Worm (Caenorhabditis elegans): ENCODE measurements around the gene iars-1.
A peak's percentile ranks its signal among the peaks of the same experiment; 100 is the strongest.

The iars-1 gene

ce11 chrIV:10396827-10397226, 28.4 kb downstream of the iars-1 start:
- TF ChIP-seq lin-13 (GFP tag; optimal IDR thresholded peaks at IDR 0.05), result no peak
- TF ChIP-seq nhr-71 (tag; optimal IDR thresholded peaks at IDR 0.05), result peak; percentile 24
- TF ChIP-seq lin-14 (GFP tag; optimal IDR thresholded peaks at IDR 0.05), result peak; percentile 77
- no peak for TF ChIP-seq elt-3 (tag; optimal IDR thresholded peaks at IDR 0.05)
- peak; percentile 44 for TF ChIP-seq fkh-8 (tag; optimal IDR thresholded peaks at IDR 0.05)
- no peak for TF ChIP-seq nhr-90 (tag; optimal IDR thresholded peaks at IDR 0.05; ENCODE audit: poor library complexity)
- no peak for TF ChIP-seq nhr-84 (tag; optimal IDR thresholded peaks at IDR 0.05)
- TF ChIP-seq unc-98 (GFP tag; IDR thresholded peaks at IDR 0.05), result no peak
- no peak for TF ChIP-seq pax-3 (tag; optimal IDR thresholded peaks at IDR 0.05)
- TF ChIP-seq dsc-1 (tag; optimal IDR thresholded peaks at IDR 0.05), result peak; percentile 54
- peak; percentile 3 for TF ChIP-seq tbx-2 (tag; optimal IDR thresholded peaks at IDR 0.05)
- peak; percentile 63 for TF ChIP-seq fkh-10 (GFP tag; optimal IDR thresholded peaks at IDR 0.05)
- TF ChIP-seq blmp-1 (tag; optimal IDR thresholded peaks at IDR 0.05), result no peak
- TF ChIP-seq nhr-47 (tag; optimal IDR thresholded peaks at IDR 0.05), result peak; percentile 14

ce11 chrIV:10398244-10398643, 29.8 kb downstream of the iars-1 start:
- no peak for TF ChIP-seq dsc-1 (tag; optimal IDR thresholded peaks at IDR 0.05)
- TF ChIP-seq fkh-10 (GFP tag; optimal IDR thresholded peaks at IDR 0.05), result peak; percentile 12
- peak; percentile 12 for TF ChIP-seq ceh-63 (GFP tag; optimal IDR thresholded peaks at IDR 0.05)
- TF ChIP-seq lin-14 (GFP tag; optimal IDR thresholded peaks at IDR 0.05), result peak; percentile 78
- peak in 1 of 2 experiments; percentile 19 for TF ChIP-seq lsy-2 (tag; optimal IDR thresholded peaks at IDR 0.05)
- TF ChIP-seq tbx-2 (tag; optimal IDR thresholded peaks at IDR 0.05), result peak; percentile 17
- peak; percentile 34 for TF ChIP-seq nhr-47 (tag; optimal IDR thresholded peaks at IDR 0.05)
- no peak for TF ChIP-seq isw-1 (GFP tag; IDR thresholded peaks at IDR 0.05)
- no peak for TF ChIP-seq hlh-4 (tag; optimal IDR thresholded peaks at IDR 0.05)
- peak; percentile 63 for TF ChIP-seq ceh-8 (GFP tag; optimal IDR thresholded peaks at IDR 0.05)
- TF ChIP-seq dpl-1 (GFP tag; optimal IDR thresholded peaks at IDR 0.05), result no peak
- no peak for TF ChIP-seq nhr-85 (tag)
- TF ChIP-seq mef-2 (tag; optimal IDR thresholded peaks at IDR 0.05), result no peak
- peak; percentile 46 for TF ChIP-seq nhr-71 (tag; optimal IDR thresholded peaks at IDR 0.05)
- TF ChIP-seq grh-1 (GFP tag; IDR thresholded peaks at IDR 0.05), result no peak
- TF ChIP-seq ces-1 (GFP tag; optimal IDR thresholded peaks at IDR 0.05), result no peak

ce11 chrIV:10403193-10404058, 35.0 kb downstream of the iars-1 start, which contains the start of gene gpa-7:
TSS of gene gpa-7 (plus strand) at chrIV:10404008.
- TF ChIP-seq zip-4 (GFP tag; optimal IDR thresholded peaks at IDR 0.05) (no peak), C16A3.4 (tag; optimal IDR thresholded peaks at IDR 0.05) (no peak), mab-9 (GFP tag; IDR thresholded peaks at IDR 0.05) (no peak), unc-30 (tag; optimal IDR thresholded peaks at IDR 0.05) (no peak), isw-1 (GFP tag; IDR thresholded peaks at IDR 0.05) (peak; percentile 61), blmp-1 (tag; optimal IDR thresholded peaks at IDR 0.05) (peak; percentile 89), efl-3 (GFP tag; optimal IDR thresholded peaks at IDR 0.05) (no peak), zag-1 (tag; optimal IDR thresholded peaks at IDR 0.05) (peak; percentile 76), unc-86 (tag; optimal IDR thresholded peaks at IDR 0.05) (peak; percentile 84), vab-15 (tag; optimal IDR thresholded peaks at IDR 0.05) (no peak), nhr-28 (tag; optimal IDR thresholded peaks at IDR 0.05) (no peak), fkh-8 (tag; optimal IDR thresholded peaks at IDR 0.05) (peak; percentile 88), hlh-17 (GFP tag; optimal IDR thresholded peaks at IDR 0.05; ENCODE audit: borderline replicate concordance) (no peak), lin-35 (GFP tag; optimal IDR thresholded peaks at IDR 0.05) (peak in 1 of 2 experiments; percentile 42), snpc-4 (tag; optimal IDR thresholded peaks at IDR 0.05) (no peak), nhr-85 (tag) (no peak), lin-39 (tag; optimal IDR thresholded peaks at IDR 0.05) (no peak), nhr-76 (tag; optimal IDR thresholded peaks at IDR 0.05) (no peak), sup-37 (GFP tag; optimal IDR thresholded peaks at IDR 0.05) (no peak), lin-13 (GFP tag; optimal IDR thresholded peaks at IDR 0.05) (no peak), pqm-1 (tag; optimal IDR thresholded peaks at IDR 0.05) (no peak), ceh-63 (GFP tag; optimal IDR thresholded peaks at IDR 0.05) (no peak), nhr-237 (tag; optimal IDR thresholded peaks at IDR 0.05) (no peak), ztf-4 (tag; optimal IDR thresholded peaks at IDR 0.05) (peak; percentile 41), C34B4.2 (tag; optimal IDR thresholded peaks at IDR 0.05) (no peak), skn-1 (tag; optimal IDR thresholded peaks at IDR 0.05) (no peak), nhr-47 (tag; optimal IDR thresholded peaks at IDR 0.05) (peak; percentile 81), mep-1 (tag; optimal IDR thresholded peaks at IDR 0.05) (peak; percentile 32), dsc-1 (tag; optimal IDR thresholded peaks at IDR 0.05) (peak; percentile 74), tbx-2 (tag; optimal IDR thresholded peaks at IDR 0.05) (peak; percentile 86), dpl-1 (GFP tag; optimal IDR thresholded peaks at IDR 0.05) (peak in 2 of 3 experiments; percentile 18 to 25), ceh-8 (GFP tag; optimal IDR thresholded peaks at IDR 0.05) (peak; percentile 73)

Measured in whole organism, L1 larva.